Worm (Caenorhabditis elegans) whole organism, L4/young adult: ENCODE data around the gene fbxa-136.

Experiments used
- W03F9.2 ChIP-seq: fragments of 150-350 bp; optimal IDR thresholded peaks from 2 replicates; lab custom pipeline; 2014; ENCODE audit warnings: missing biosample characterization, missing genetic modification characterization
- dao-5 ChIP-seq: sonication (generic microtip); optimal IDR thresholded peaks from 2 replicates; lab custom pipeline; 2016; ENCODE audit warnings: missing genotype, missing genetic modification characterization, moderate library complexity, missing compliant biosample characterization
- him-1 ChIP-seq: sonication (generic microtip); optimal IDR thresholded peaks from 2 replicates; lab custom pipeline; 2016; ENCODE audit warnings: missing genotype, missing genetic modification reagents, missing genetic modification characterization, missing compliant biosample characterization

Gene fbxa-136

DNA sequence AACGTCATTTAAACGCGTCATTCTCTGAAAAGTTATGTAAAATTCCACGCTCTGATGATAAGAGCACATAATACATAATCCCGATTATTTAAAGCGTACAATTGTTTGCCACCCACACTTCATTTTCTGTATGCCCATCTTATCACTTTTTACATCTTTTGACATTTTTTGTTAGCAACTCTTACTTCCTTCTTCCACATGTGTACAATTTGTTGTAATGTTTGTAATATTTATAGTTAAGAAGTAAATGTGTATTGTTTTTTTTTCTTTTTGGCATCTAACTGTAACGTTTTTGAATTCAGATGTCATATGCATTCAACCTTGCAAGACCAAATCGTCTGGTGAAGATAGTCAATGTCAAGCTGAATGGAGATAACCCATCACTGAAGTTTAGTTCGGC, at the start of gene fbxa-136:
fbxa-136 (plus strand) TSS at position 301 of the 400 bp plus-strand sequence.
- TF ChIP-seq him-1 (tag; lab: Kevin White, UChicago) (no peak), W03F9.2 (tag; lab: Kevin White, UChicago) (no peak), dao-5 (tag; lab: Kevin White, UChicago) (no peak)

DNA sequence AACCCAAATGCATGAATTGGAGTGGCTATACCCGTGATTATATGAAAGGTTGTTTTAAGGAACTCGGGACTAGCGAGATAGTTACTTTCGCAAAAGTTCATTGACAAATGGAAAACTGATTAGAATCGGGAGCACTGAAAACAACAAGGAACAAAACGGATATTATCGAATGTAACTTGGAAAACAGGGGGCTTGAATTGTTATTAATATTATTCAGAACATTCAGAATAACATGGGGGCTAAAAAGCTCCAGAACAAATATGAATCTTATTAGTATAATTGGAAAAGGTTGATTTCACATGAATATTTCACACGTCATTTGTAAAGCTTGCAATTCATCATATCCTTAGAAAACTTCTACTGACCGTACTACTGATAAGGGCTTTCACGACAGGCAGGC, 49.3 kb upstream of the fbxa-136 start, which contains the start of gene srh-235:
srh-235 (minus strand) TSS at position 101 of the 400 bp plus-strand sequence.
- TF ChIP-seq W03F9.2 (tag; lab: Kevin White, UChicago): no peak
- no peak for TF ChIP-seq him-1 (tag; lab: Kevin White, UChicago)
- TF ChIP-seq dao-5 (tag; lab: Kevin White, UChicago): no peak

DNA sequence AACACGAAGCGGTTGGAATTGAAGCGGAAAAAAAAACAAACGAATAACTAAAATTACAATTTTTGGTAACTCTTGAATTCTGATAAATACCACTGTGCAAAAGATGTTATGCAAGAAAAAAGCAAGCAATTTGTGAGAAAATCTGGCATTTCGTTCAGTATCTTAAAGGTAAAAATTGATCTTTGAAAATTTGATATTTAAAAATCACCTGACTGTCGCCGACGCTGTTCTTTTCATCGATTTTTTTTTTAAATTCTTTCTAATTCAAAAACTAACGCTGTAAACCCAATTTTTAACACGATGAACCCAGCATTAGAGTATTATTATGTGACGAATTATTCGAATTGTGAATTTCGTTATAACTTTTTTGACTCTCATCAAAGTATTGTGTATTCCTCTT, 47.1 kb upstream of the fbxa-136 start, which contains the start of gene srh-123:
srh-123 (plus strand) TSS at position 301 of the 400 bp plus-strand sequence.
- TF ChIP-seq him-1 (tag; lab: Kevin White, UChicago) (no peak), dao-5 (tag; lab: Kevin White, UChicago) (no peak), W03F9.2 (tag; lab: Kevin White, UChicago) (no peak)

DNA sequence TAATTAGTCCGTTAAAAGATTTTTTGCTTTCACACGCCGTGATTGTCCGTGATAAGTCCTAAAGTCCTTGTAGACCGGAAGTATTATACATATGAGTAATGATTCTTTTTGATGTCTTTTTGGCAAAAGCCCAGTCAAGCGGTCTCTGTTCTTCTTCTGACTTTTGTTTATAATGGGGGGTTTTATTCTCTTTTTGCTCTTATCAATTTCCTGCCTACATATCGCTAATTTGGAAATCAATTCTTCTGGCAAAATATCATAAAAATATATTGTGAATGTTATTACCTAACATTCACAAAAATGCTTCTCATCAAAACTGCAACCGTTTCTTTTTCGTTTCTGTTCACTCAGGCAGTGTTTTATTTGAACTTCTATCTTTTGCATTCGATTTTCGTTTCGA, 44.3 kb upstream of the fbxa-136 start, which contains the start of gene srbc-61:
srbc-61 (plus strand) TSS at position 301 of the 400 bp plus-strand sequence.
- TF ChIP-seq him-1 (tag; lab: Kevin White, UChicago) (no peak), dao-5 (tag; lab: Kevin White, UChicago) (no peak), W03F9.2 (tag; lab: Kevin White, UChicago) (no peak)

DNA sequence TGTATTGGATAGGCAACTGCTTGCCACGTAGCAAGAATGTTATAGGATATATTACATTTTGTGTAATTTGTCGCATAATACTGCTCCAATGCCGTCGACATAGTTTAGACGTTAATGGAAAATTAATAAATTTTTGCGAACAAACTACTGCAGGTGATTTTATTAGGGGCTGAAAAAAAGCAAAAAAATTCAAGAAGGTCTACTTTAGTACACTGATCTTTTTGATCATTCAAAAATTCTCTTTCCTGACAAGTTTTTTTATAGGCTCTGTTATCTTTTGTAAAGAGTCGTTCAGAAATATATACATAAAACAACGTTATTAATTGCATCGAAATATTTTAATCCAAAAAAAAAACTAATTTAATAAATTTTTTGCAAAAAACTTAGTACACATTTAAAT, 35.8 kb upstream of the fbxa-136 start, which contains the start of gene srh-111:
srh-111 (minus strand) TSS at position 101 of the 400 bp plus-strand sequence.
- no peak for TF ChIP-seq dao-5 (tag; lab: Kevin White, UChicago)
- TF ChIP-seq him-1 (tag; lab: Kevin White, UChicago): no peak
- no peak for TF ChIP-seq W03F9.2 (tag; lab: Kevin White, UChicago)

DNA sequence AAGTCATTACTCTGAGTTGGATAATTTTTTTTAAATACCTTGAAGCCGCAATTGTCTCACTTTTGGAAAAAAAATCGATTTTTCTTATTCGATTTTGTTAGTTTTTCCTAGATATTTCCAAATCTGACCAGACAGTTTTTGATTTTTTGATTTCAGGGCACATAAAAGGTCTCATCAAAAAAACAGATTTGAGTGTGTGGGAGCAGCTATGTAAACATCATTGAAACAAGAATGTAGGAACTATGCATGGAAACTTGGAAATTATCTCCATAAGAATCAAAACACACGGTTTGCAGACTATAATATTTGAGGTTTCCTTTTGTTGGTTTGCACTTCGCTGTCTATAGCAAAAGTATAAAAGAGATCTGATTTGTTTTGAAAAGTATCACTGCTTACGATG, 34.8 kb upstream of the fbxa-136 start, which contains the start of gene scl-24:
scl-24 (plus strand) TSS at position 301 of the 400 bp plus-strand sequence.
- TF ChIP-seq dao-5 (tag; lab: Kevin White, UChicago) (no peak), W03F9.2 (tag; lab: Kevin White, UChicago) (no peak), him-1 (tag; lab: Kevin White, UChicago) (no peak)

DNA sequence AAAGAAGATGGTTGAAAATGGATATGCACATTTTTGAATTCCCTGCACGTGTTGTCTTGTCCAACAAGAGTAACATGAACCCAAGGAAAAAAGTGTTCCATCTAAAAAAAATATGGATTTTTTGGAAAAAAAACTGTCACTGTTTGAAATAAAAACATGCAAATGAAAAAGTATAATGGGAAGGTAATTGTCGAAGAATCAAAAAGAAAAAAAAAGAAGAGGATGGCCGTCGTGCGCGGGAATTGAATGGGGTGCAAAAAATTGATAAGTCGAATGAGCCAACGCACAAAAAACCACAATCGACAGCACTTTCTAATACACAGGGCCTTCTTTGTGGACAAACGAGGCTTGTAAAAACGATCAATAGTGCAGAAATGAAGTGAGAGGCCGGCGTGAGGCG, 27.1 kb upstream of the fbxa-136 start, which contains the start of gene fbxa-102:
fbxa-102 (minus strand) TSS at position 101 of the 400 bp plus-strand sequence.
- TF ChIP-seq him-1 (tag; lab: Kevin White, UChicago) (no peak), W03F9.2 (tag; lab: Kevin White, UChicago) (no peak), dao-5 (tag; lab: Kevin White, UChicago) (no peak)

DNA sequence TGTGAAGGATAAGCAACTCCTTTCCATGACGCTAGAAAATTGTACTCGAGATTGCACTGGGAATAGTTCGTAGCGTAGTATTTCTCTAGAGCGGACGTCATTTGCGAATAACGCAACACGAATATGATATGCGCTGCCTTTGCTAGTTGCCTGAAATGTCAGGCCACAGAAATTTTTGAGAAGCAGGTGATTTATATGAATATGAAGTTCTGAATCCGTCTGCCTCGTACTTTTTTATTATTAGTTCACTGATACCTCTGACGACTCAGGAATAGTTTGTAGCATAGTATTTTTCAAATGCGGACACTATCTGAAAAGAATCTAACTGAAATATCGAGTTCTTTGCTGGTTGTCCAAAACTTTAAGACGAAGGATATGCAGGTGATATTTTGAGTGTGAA, 24.8 kb upstream of the fbxa-136 start, which contains the start of gene srh-118:
srh-118 (minus strand) TSS at position 101 of the 400 bp plus-strand sequence.
- no peak for TF ChIP-seq W03F9.2 (tag; lab: Kevin White, UChicago)
- no peak for TF ChIP-seq him-1 (tag; lab: Kevin White, UChicago)
- TF ChIP-seq dao-5 (tag; lab: Kevin White, UChicago): no peak

DNA sequence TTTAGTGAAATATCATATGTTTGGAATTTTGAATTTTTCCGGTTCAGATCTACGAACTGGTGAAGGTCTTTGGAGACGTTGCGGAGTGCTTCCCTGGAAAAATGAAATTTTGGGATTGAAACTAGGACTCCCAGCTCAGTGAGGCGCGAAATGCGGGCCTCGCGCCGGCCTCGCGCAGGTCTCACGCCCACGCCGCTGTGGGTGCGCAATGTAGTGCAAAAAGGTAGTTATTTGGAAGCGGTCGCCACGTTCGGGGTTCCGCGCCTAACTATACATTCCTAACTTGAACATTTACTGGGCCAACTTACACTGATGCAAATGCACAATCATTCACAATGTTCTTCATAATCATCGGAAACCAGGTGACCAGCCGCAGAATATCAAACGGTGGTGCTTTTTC, 20.8 kb upstream of the fbxa-136 start:
- TF ChIP-seq him-1 (tag; lab: Kevin White, UChicago): no peak
- no peak for TF ChIP-seq W03F9.2 (tag; lab: Kevin White, UChicago)
- no peak for TF ChIP-seq dao-5 (tag; lab: Kevin White, UChicago)

DNA sequence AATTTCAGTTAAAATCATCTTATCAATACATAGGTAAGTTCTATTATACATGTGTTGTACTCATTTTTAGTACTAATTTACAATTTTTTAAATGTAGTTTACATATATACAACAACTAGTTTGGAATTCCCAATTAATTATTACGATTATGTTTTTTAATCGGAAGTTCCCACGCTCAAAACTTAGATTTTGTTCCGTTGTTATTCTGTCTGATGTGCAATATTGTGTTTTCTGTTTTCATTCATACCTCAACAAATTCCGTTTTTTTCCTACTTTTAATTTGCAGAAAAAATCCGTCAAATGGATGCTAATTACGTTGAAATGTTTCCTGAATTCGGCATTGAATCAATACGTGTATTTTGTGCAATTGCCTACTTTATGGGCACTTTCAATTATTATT, 14.5 kb upstream of the fbxa-136 start, which contains the start of gene srw-31:
srw-31 (plus strand) TSS at position 301 of the 400 bp plus-strand sequence.
- TF ChIP-seq dao-5 (tag; lab: Kevin White, UChicago) (no peak), him-1 (tag; lab: Kevin White, UChicago) (no peak)

DNA sequence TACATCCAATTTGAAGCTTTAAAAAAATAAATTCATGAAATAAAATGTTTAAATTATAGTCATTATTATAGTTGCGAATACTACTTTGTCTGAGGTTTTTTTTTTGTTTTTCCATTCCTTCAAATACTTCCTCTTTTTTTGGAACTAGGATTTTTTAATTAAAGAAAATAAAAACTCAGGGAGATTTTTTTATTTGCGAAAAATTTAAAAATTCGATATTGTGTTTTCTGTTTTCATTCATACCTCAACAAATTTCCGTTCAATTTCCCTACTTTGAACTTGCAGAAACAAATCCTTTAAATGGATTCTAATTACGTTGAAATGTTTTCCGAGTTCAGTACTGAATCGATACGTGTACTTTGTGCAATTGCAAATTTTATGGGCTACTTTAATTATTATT, 12.3 kb upstream of the fbxa-136 start, which contains the start of gene srw-32:
srw-32 (plus strand) TSS at position 301 of the 400 bp plus-strand sequence.
- TF ChIP-seq him-1 (tag; lab: Kevin White, UChicago) (no peak), dao-5 (tag; lab: Kevin White, UChicago) (no peak), W03F9.2 (tag; lab: Kevin White, UChicago) (no peak)

DNA sequence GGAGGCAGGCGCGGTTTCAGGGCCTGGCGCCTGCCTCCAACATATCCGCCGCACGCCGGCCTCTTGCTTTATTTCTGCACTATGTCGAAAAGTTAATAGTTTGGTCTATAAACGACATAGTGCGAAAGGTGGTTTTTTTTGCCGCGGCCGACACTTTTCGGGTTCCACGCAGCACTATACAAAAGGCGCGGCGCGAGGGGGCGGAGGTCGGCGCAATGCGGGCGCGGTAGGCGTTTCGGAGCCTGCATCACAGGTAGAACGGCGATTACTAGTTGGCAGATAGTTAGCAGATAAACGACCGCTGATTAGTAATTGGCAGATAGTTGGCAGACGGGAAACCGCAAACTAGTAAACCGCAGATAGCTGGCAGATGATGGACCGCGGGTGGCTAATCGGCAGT, 8.1 kb upstream of the fbxa-136 start:
- no peak for TF ChIP-seq dao-5 (tag; lab: Kevin White, UChicago)
- no peak for TF ChIP-seq W03F9.2 (tag; lab: Kevin White, UChicago)
- TF ChIP-seq him-1 (tag; lab: Kevin White, UChicago): no peak

DNA sequence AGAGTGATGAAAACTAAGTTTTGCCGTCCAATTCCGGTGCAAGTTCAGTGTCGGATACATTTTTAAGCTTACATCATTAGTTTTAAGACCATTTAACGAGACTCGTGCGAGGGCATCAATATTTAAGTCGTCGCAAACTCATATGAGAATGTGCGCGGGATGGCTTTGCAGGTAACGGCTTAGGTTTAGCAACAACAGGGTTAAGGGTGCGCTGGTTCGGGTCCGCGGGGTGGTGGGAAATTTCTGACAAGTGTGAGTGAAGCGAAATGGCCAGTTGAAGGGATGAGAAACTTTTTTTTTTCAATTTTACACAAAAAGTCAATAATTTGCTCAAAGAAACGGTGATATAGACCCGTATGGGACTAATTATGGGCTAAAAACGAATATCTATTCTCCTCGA, 7.0 kb upstream of the fbxa-136 start:
- no peak for TF ChIP-seq dao-5 (tag; lab: Kevin White, UChicago)
- TF ChIP-seq him-1 (tag; lab: Kevin White, UChicago): no peak
- TF ChIP-seq W03F9.2 (tag; lab: Kevin White, UChicago): no peak

DNA sequence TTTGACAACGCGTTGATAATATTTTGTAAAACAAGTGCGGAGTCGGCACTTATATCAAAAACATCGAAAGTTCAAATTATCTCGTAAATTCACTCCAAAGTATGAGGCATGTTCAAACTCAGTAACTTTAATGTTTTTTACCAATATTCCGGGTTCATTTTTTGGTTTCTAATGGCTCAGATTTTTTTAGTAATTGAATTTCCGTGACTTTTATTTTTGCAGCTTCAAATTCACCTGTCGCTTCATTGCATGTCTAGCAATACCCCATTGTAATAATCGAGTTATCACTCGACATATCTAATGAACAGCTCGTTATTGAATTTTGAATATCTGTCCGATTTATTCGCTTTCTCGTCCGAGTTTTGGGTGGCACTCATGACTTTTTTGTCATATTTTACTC, 6.9 kb downstream of the fbxa-136 start, which contains the start of gene srz-90:
srz-90 (plus strand) TSS at position 301 of the 400 bp plus-strand sequence.
- TF ChIP-seq him-1 (tag; lab: Kevin White, UChicago) (no peak), W03F9.2 (tag; lab: Kevin White, UChicago) (no peak), dao-5 (tag; lab: Kevin White, UChicago) (no peak)
